Fruit fly (Drosophila melanogaster) whole organism, adult: ENCODE data around the gene CG3223.

ENCODE experiments used
- CG11617 ChIP-seq: fragments of 200-800 bp; sonication (Bioruptor generic); optimal IDR thresholded peaks from 2 replicates; lab custom pipeline; 2017; ENCODE audit warnings: mild to moderate bottlenecking, missing biosample characterization, missing genetic modification reagents, missing genetic modification characterization
- CG12768 ChIP-seq: fragments of 200-800 bp; sonication (Bioruptor generic); optimal IDR thresholded peaks from 2 replicates; lab custom pipeline; 2017; ENCODE audit warnings: missing biosample characterization, missing genetic modification characterization, mild to moderate bottlenecking, moderate library complexity, missing genetic modification reagents
- CG14711 ChIP-seq: fragments of 200-800 bp; sonication (Bioruptor generic); optimal IDR thresholded peaks from 2 replicates; lab custom pipeline; 2018; ENCODE audit warnings: missing biosample characterization, mild to moderate bottlenecking, missing genetic modification characterization, moderate library complexity
- CG1620 ChIP-seq: fragments of 200-800 bp; sonication (Bioruptor generic); optimal IDR thresholded peaks from 2 replicates; lab custom pipeline; 2016; ENCODE audit warnings: missing biosample characterization, missing genetic modification characterization
- CG33017 ChIP-seq: fragments of 200-800 bp; sonication (Bioruptor generic); optimal IDR thresholded peaks from 2 replicates; lab custom pipeline; 2018; ENCODE audit warnings: missing biosample characterization, mild to moderate bottlenecking, missing genetic modification characterization, moderate library complexity
- CG5204 ChIP-seq: fragments of 200-800 bp; sonication (Bioruptor generic); optimal IDR thresholded peaks from 2 replicates; lab custom pipeline; 2016; ENCODE audit warnings: missing biosample characterization, missing genetic modification characterization
- CG7045 ChIP-seq: fragments of 200-800 bp; sonication (Bioruptor generic); optimal IDR thresholded peaks from 2 replicates; lab custom pipeline; 2017; ENCODE audit warnings: missing biosample characterization, mild to moderate bottlenecking, missing genetic modification characterization
- CG7101 ChIP-seq: fragments of 200-800 bp; sonication (Bioruptor generic); optimal IDR thresholded peaks from 2 replicates; lab custom pipeline; 2018; ENCODE audit warnings: missing biosample characterization, mild to moderate bottlenecking, missing genetic modification characterization, moderate library complexity
- Clk ChIP-seq: fragments of 200-800 bp; sonication (Bioruptor generic); optimal IDR thresholded peaks from 2 replicates; lab custom pipeline; 2017; ENCODE audit warnings: missing biosample characterization, missing genetic modification characterization
- Crg-1 ChIP-seq: fragments of 200-800 bp; sonication (Bioruptor generic); optimal IDR thresholded peaks from 2 replicates; lab custom pipeline; 2016; ENCODE audit warnings: missing biosample characterization, missing genetic modification characterization
- Hr96 ChIP-seq: fragments of 200-800 bp; sonication (Bioruptor generic); optimal IDR thresholded peaks from 2 replicates; lab custom pipeline; 2016; ENCODE audit warnings: missing biosample characterization, missing genetic modification characterization
- Mnt ChIP-seq: fragments of 200-800 bp; sonication (Bioruptor generic); optimal IDR thresholded peaks from 2 replicates; lab custom pipeline; 2016; ENCODE audit warnings: missing biosample characterization, mild to moderate bottlenecking, missing genetic modification characterization
- bab1 ChIP-seq: fragments of 200-800 bp; sonication (Bioruptor generic); optimal IDR thresholded peaks from 3 replicates; lab custom pipeline; 2019; ENCODE audit warnings: missing biosample characterization, mild to moderate bottlenecking, missing genetic modification characterization, moderate library complexity
- cic ChIP-seq: fragments of 200-800 bp; sonication (Bioruptor generic); optimal IDR thresholded peaks from 2 replicates; lab custom pipeline; 2017; ENCODE audit warnings: missing biosample characterization, mild to moderate bottlenecking, missing genetic modification characterization, moderate library complexity
- cnc ChIP-seq, 2 experiments: fragments of >200 bp; optimal IDR thresholded peaks; 2 replicates each; lab custom pipeline; 2017
- kay ChIP-seq: fragments of 200-800 bp; sonication (Bioruptor generic); peaks from one replicate; lab custom pipeline; 2016; ENCODE audit warnings: missing biosample characterization, missing genetic modification characterization, borderline replicate concordance
- ovo ChIP-seq: fragments of 200-800 bp; sonication (Bioruptor generic); optimal IDR thresholded peaks from 2 replicates; lab custom pipeline; 2016; ENCODE audit warnings: missing biosample characterization, missing genetic modification characterization
- pad ChIP-seq: fragments of 200-800 bp; sonication (Bioruptor generic); optimal IDR thresholded peaks from 3 replicates; lab custom pipeline; 2017; ENCODE audit warnings: missing biosample characterization, missing genetic modification characterization, mild to moderate bottlenecking, moderate library complexity, missing genetic modification reagents
- tj ChIP-seq: fragments of 200-800 bp; sonication (Bioruptor generic); optimal IDR thresholded peaks from 3 replicates; lab custom pipeline; 2017; ENCODE audit warnings: missing biosample characterization, mild to moderate bottlenecking, missing genetic modification characterization, moderate library complexity
- toe ChIP-seq: fragments of 200-800 bp; sonication (Bioruptor generic); optimal IDR thresholded peaks from 2 replicates; lab custom pipeline; 2016; ENCODE audit warnings: missing biosample characterization, missing genetic modification characterization

Gene CG3223

dm6 chr3R:7990799-7991423, 18.3 kb upstream of the CG3223 start:
- TF ChIP-seq CG7101 (no peak), CG5204 (GFP tag; lab: Kevin White, UChicago) (no peak), toe (no peak), cic (GFP tag; lab: Kevin White, UChicago) (no peak), Hr96 (GFP tag; lab: Kevin White, UChicago) (no peak), kay (no peak), CG12768 (GFP tag; lab: Kevin White, UChicago) (no peak), cnc (optimal IDR thresholded peaks at IDR 0.05; lab: Kevin White, UChicago) (no peak), CG33017 (tag; lab: Kevin White, UChicago) (no peak), CG1620 (GFP tag; lab: Kevin White, UChicago) (no peak), Crg-1 (GFP tag; lab: Kevin White, UChicago) (no peak), tj (GFP tag; lab: Kevin White, UChicago) (no peak), pad (GFP tag; lab: Kevin White, UChicago) (no peak), ovo (GFP tag; lab: Kevin White, UChicago) (no peak), CG14711 (tag; lab: Kevin White, UChicago) (no peak), bab1 (GFP tag; lab: Kevin White, UChicago) (no peak), Clk (GFP tag; lab: Kevin White, UChicago) (no peak), CG7045 (GFP tag; lab: Kevin White, UChicago) (no peak)

- TF ChIP-seq pad (GFP tag; lab: Kevin White, UChicago) (no peak), Crg-1 (GFP tag; lab: Kevin White, UChicago) (no peak), CG33017 (tag; lab: Kevin White, UChicago) (no peak), cnc (optimal IDR thresholded peaks at IDR 0.05; lab: Kevin White, UChicago) (no peak), bab1 (GFP tag; lab: Kevin White, UChicago) (no peak), tj (GFP tag; lab: Kevin White, UChicago) (no peak), CG7045 (GFP tag; lab: Kevin White, UChicago) (no peak), ovo (GFP tag; lab: Kevin White, UChicago) (no peak)
Observed at dm6 chr3R:7991446-7991845, 17.8 kb upstream of the CG3223 start.

dm6 chr3R:7992100-7992499, 17.1 kb upstream of the CG3223 start:
- TF ChIP-seq CG33017 (tag; lab: Kevin White, UChicago) (no peak), bab1 (GFP tag; lab: Kevin White, UChicago) (no peak), kay (no peak), CG7045 (GFP tag; lab: Kevin White, UChicago) (no peak), Mnt (no peak), Clk (GFP tag; lab: Kevin White, UChicago) (no peak), pad (GFP tag; lab: Kevin White, UChicago) (no peak), tj (GFP tag; lab: Kevin White, UChicago) (no peak), toe (no peak), CG14711 (tag; lab: Kevin White, UChicago) (no peak), Hr96 (GFP tag; lab: Kevin White, UChicago) (no peak), CG1620 (GFP tag; lab: Kevin White, UChicago) (no peak), Crg-1 (GFP tag; lab: Kevin White, UChicago) (no peak), ovo (GFP tag; lab: Kevin White, UChicago) (no peak), CG11617 (no peak), CG5204 (GFP tag; lab: Kevin White, UChicago) (no peak), CG7101 (no peak), CG12768 (GFP tag; lab: Kevin White, UChicago) (no peak), cnc (optimal IDR thresholded peaks at IDR 0.05; lab: Kevin White, UChicago) (no peak)

- TF ChIP-seq CG7045 (GFP tag; lab: Kevin White, UChicago) (no peak), CG12768 (GFP tag; lab: Kevin White, UChicago) (peak; percentile 13)
Observed at dm6 chr3R:7993506-7993905, 15.7 kb upstream of the CG3223 start.

- TF ChIP-seq Mnt: no peak
- TF ChIP-seq tj (GFP tag; lab: Kevin White, UChicago): peak; percentile 97
Observed at dm6 chr3R:7994629-7995028, 14.6 kb upstream of the CG3223 start.

dm6 chr3R:7995722-7996121, 13.5 kb upstream of the CG3223 start, which contains the start of gene Elovl7:
Elovl7 (minus strand) TSS chr3R:7995852.
- peak; percentile 61 for TF ChIP-seq tj (GFP tag; lab: Kevin White, UChicago)
- no peak for TF ChIP-seq Clk (GFP tag; lab: Kevin White, UChicago)
- TF ChIP-seq CG1620 (GFP tag; lab: Kevin White, UChicago): peak; percentile 9
- no peak for TF ChIP-seq CG7045 (GFP tag; lab: Kevin White, UChicago)
- TF ChIP-seq bab1 (GFP tag; lab: Kevin White, UChicago): peak; percentile 38
- TF ChIP-seq Hr96 (GFP tag; lab: Kevin White, UChicago): no peak

- TF ChIP-seq CG5204 (GFP tag; lab: Kevin White, UChicago) (no peak), Clk (GFP tag; lab: Kevin White, UChicago) (no peak)
Observed at dm6 chr3R:7998778-7999177, 10.4 kb upstream of the CG3223 start.
